Worm (Caenorhabditis elegans) whole organism, young adult: ENCODE data around the gene Y94H6A.3.
A peak's percentile ranks its signal among the peaks of the same experiment; 100 is the strongest.

Source experiments
- B0019.2 ChIP-seq: fragments of 200-800 bp; sonication (Bioruptor generic); conservative IDR thresholded peaks from 2 replicates; pipeline ENCODE4 v1.3.6; 2022; ENCODE audit warnings: missing genetic modification reagents, missing genetic modification characterization, missing compliant biosample characterization
- B0261.1 ChIP-seq: sonication (generic microtip); optimal IDR thresholded peaks from 2 replicates; lab custom pipeline; 2016; ENCODE audit warnings: mild to moderate bottlenecking, missing genetic modification characterization, moderate library complexity, missing compliant biosample characterization
- B0336.3 ChIP-seq: fragments of 200-800 bp; sonication (Bioruptor generic); IDR thresholded peaks from 2 replicates; pipeline ENCODE4 v1.3.6; 2022; ENCODE audit warnings: missing genetic modification characterization, missing compliant biosample characterization
- F10E7.11 ChIP-seq: sonication (generic microtip); optimal IDR thresholded peaks from 2 replicates; lab custom pipeline; 2017; ENCODE audit warnings: mild to moderate bottlenecking, missing genetic modification characterization, moderate library complexity, missing compliant biosample characterization
- F23B12.7 ChIP-seq: sonication (generic microtip); optimal IDR thresholded peaks from 2 replicates; lab custom pipeline; 2017; ENCODE audit warnings: missing genetic modification characterization, mild to moderate bottlenecking, missing compliant biosample characterization, antibody characterized with exemption, moderate library complexity; ENCODE audit not compliant: insufficient read depth
- F33H1.4 ChIP-seq: fragments of 200-800 bp; sonication (Bioruptor generic); IDR thresholded peaks from 2 replicates; pipeline ENCODE4 v1.3.6; 2022; ENCODE audit warnings: missing genetic modification reagents, missing genetic modification characterization, missing compliant biosample characterization
- F37B4.10 ChIP-seq: fragments of 200-800 bp; sonication (Bioruptor generic); IDR thresholded peaks from 2 replicates; pipeline ENCODE4 v1.3.6; 2022; ENCODE audit warnings: missing genetic modification characterization, missing compliant biosample characterization
- K11D2.4 ChIP-seq: fragments of 200-800 bp; sonication (Bioruptor generic); IDR thresholded peaks from 2 replicates; pipeline ENCODE4 v1.3.6; 2022; ENCODE audit warnings: missing genetic modification reagents, missing genetic modification characterization, missing compliant biosample characterization
- T07F8.4 ChIP-seq: sonication (generic microtip); optimal IDR thresholded peaks from 2 replicates; lab custom pipeline; 2016; ENCODE audit warnings: mild to moderate bottlenecking, missing genetic modification characterization, moderate library complexity, missing compliant biosample characterization
- T26A5.8 ChIP-seq: sonication (generic microtip); optimal IDR thresholded peaks from 2 replicates; lab custom pipeline; 2016; ENCODE audit warnings: missing genetic modification characterization, missing compliant biosample characterization
- Y56A3A.18 ChIP-seq: fragments of 200-800 bp; sonication (Bioruptor generic); IDR thresholded peaks from 2 replicates; pipeline ENCODE4 v1.3.6; 2022; ENCODE audit warnings: missing genetic modification reagents, missing genetic modification characterization, missing compliant biosample characterization
- Y79H2A.3 ChIP-seq: fragments of 200-800 bp; sonication (Bioruptor generic); conservative IDR thresholded peaks from 2 replicates; pipeline ENCODE4 v1.3.6; 2022; ENCODE audit warnings: missing genetic modification reagents, missing genetic modification characterization, missing compliant biosample characterization
- ama-1 ChIP-seq, 3 experiments: fragments of 150-350 bp in 1 of 3; sonication (generic microtip) in 2 of 3; optimal IDR thresholded peaks; 2 replicates each; lab custom pipeline; 2014 to 2018; ENCODE audit warnings: missing biosample characterization in 2 of 3, missing genetic modification characterization in 2 of 3, missing genetic modification reagents in 2 of 3
- attf-3 ChIP-seq: fragments of 200-800 bp; sonication (Bioruptor generic); conservative IDR thresholded peaks from 2 replicates; pipeline ENCODE4 v1.3.6; 2022; ENCODE audit warnings: missing genetic modification reagents, missing genetic modification characterization, missing compliant biosample characterization
- attf-6 ChIP-seq: fragments of 200-800 bp; sonication (Bioruptor generic); IDR thresholded peaks from 2 replicates; pipeline ENCODE4 v1.3.6; 2022; ENCODE audit warnings: missing genetic modification reagents, missing genetic modification characterization, missing compliant biosample characterization
- bed-1 ChIP-seq: fragments of 200-800 bp; sonication (Bioruptor generic); IDR thresholded peaks from 2 replicates; pipeline ENCODE4 v1.3.6; 2022; ENCODE audit warnings: missing genetic modification reagents, missing genetic modification characterization, missing compliant biosample characterization
- ceh-40 ChIP-seq: fragments of 200-800 bp; sonication (Bioruptor generic); IDR thresholded peaks from 2 replicates; pipeline ENCODE4 v1.3.6; 2022; ENCODE audit warnings: missing genetic modification characterization, missing compliant biosample characterization
- ceh-79 ChIP-seq: sonication (generic microtip); optimal IDR thresholded peaks from 2 replicates; lab custom pipeline; 2017; ENCODE audit warnings: mild to moderate bottlenecking, missing genetic modification characterization, missing compliant biosample characterization
- chd-7 ChIP-seq: sonication (generic microtip); optimal IDR thresholded peaks from 2 replicates; lab custom pipeline; 2016; ENCODE audit warnings: mild to moderate bottlenecking, missing genetic modification characterization, moderate library complexity, missing compliant biosample characterization
- die-1 ChIP-seq: sonication (generic microtip); optimal IDR thresholded peaks from 2 replicates; lab custom pipeline; 2016; ENCODE audit warnings: missing genotype, mild to moderate bottlenecking, missing genetic modification characterization, missing compliant biosample characterization
- dpl-1 ChIP-seq: fragments of 150-350 bp; optimal IDR thresholded peaks from 2 replicates; lab custom pipeline; 2014; ENCODE audit warnings: missing biosample characterization, missing genetic modification reagents, missing genetic modification characterization
- ekl-4 ChIP-seq: fragments of 200-800 bp; sonication (Bioruptor generic); IDR thresholded peaks from 2 replicates; pipeline ENCODE4 v1.3.6; 2022; ENCODE audit warnings: missing genetic modification reagents, missing genetic modification characterization, missing compliant biosample characterization
- fkh-3 ChIP-seq: sonication (generic microtip); optimal IDR thresholded peaks from 2 replicates; lab custom pipeline; 2016; ENCODE audit warnings: mild to moderate bottlenecking, missing genetic modification characterization, missing compliant biosample characterization
- gei-17 ChIP-seq: fragments of 200-800 bp; sonication (Bioruptor generic); optimal IDR thresholded peaks from 2 replicates; lab custom pipeline; 2018; ENCODE audit warnings: mild to moderate bottlenecking, missing genetic modification characterization, missing compliant biosample characterization
- hmg-1.2 ChIP-seq: fragments of 200-800 bp; sonication (Bioruptor generic); IDR thresholded peaks from 2 replicates; pipeline ENCODE4 v1.3.6; 2022; ENCODE audit warnings: missing genetic modification reagents, missing genetic modification characterization, missing compliant biosample characterization
- hmg-20 ChIP-seq: fragments of 200-800 bp; sonication (Bioruptor generic); IDR thresholded peaks from 2 replicates; pipeline ENCODE4 v1.3.6; 2022; ENCODE audit warnings: missing genetic modification reagents, missing genetic modification characterization, missing compliant biosample characterization
- hsf-1 ChIP-seq: fragments of 200-800 bp; sonication (Bioruptor generic); IDR thresholded peaks from 2 replicates; pipeline ENCODE4 v1.3.6; 2022; ENCODE audit warnings: missing genetic modification reagents, missing genetic modification characterization, missing compliant biosample characterization
- let-607 ChIP-seq, 2 experiments: fragments of 200-800 bp in 1 of 2; sonication (Bioruptor generic) in 1 of 2; sonication (generic microtip) in 1 of 2; optimal IDR thresholded peaks; 2 replicates each; lab custom pipeline; 2016 to 2018; ENCODE audit warnings: mild to moderate bottlenecking in 2 of 2, missing compliant biosample characterization in 2 of 2, missing genetic modification characterization in 2 of 2, moderate library complexity in 2 of 2, missing genotype in 1 of 2
- lin-35 ChIP-seq, 3 experiments: fragments of 150-350 bp in 2 of 3; sonication (generic microtip) in 1 of 3; optimal IDR thresholded peaks; 2 replicates each; lab custom pipeline; 2014 to 2018; ENCODE audit warnings: missing biosample characterization in 3 of 3, missing genetic modification characterization in 3 of 3, missing genetic modification reagents in 3 of 3
- lin-40 ChIP-seq: sonication (generic microtip); optimal IDR thresholded peaks from 2 replicates; lab custom pipeline; 2016; ENCODE audit warnings: missing genetic modification characterization, mild to moderate bottlenecking, missing compliant biosample characterization, missing genotype, missing genetic modification reagents
- lin-54 ChIP-seq: fragments of 200-800 bp; sonication (Bioruptor generic); optimal IDR thresholded peaks from 2 replicates; lab custom pipeline; 2018; ENCODE audit warnings: mild to moderate bottlenecking, missing genetic modification characterization, missing compliant biosample characterization
- lsy-27 ChIP-seq: sonication (generic microtip); optimal IDR thresholded peaks from 2 replicates; lab custom pipeline; 2017; ENCODE audit warnings: missing genetic modification characterization, mild to moderate bottlenecking, missing compliant biosample characterization, antibody characterized with exemption, missing genotype, borderline replicate concordance; ENCODE audit not compliant: insufficient read depth
- madf-10 ChIP-seq: sonication (generic microtip); optimal IDR thresholded peaks from 2 replicates; lab custom pipeline; 2016; ENCODE audit warnings: mild to moderate bottlenecking, missing genetic modification characterization, missing compliant biosample characterization
- madf-3 ChIP-seq: fragments of 200-800 bp; sonication (Bioruptor generic); IDR thresholded peaks from 2 replicates; pipeline ENCODE4 v1.3.6; 2022; ENCODE audit warnings: missing genetic modification reagents, missing genetic modification characterization, missing compliant biosample characterization
- madf-6 ChIP-seq: fragments of 200-800 bp; sonication (Bioruptor generic); IDR thresholded peaks from 2 replicates; pipeline ENCODE4 v1.3.6; 2022; ENCODE audit warnings: missing genetic modification reagents, missing genetic modification characterization, missing compliant biosample characterization
- mxl-1 ChIP-seq: sonication (generic microtip); optimal IDR thresholded peaks from 2 replicates; lab custom pipeline; 2016; ENCODE audit warnings: missing genetic modification characterization, missing compliant biosample characterization
- nfyb-1 ChIP-seq: fragments of 200-800 bp; sonication (Bioruptor generic); IDR thresholded peaks from 2 replicates; pipeline ENCODE4 v1.3.6; 2022; ENCODE audit warnings: missing genetic modification reagents, missing genetic modification characterization, missing compliant biosample characterization
- nhr-120 ChIP-seq: fragments of 200-800 bp; sonication (Bioruptor generic); IDR thresholded peaks from 2 replicates; pipeline ENCODE4 v1.3.6; 2022; ENCODE audit warnings: missing genetic modification characterization, missing compliant biosample characterization
- nhr-179 ChIP-seq: sonication (generic microtip); optimal IDR thresholded peaks from 2 replicates; lab custom pipeline; 2016; ENCODE audit warnings: mild to moderate bottlenecking, missing genetic modification characterization, missing compliant biosample characterization
- nhr-90 ChIP-seq: sonication (generic microtip); optimal IDR thresholded peaks from 2 replicates; lab custom pipeline; 2016; ENCODE audit warnings: missing genotype, mild to moderate bottlenecking, missing genetic modification characterization, missing compliant biosample characterization
- repo-1 ChIP-seq: sonication (generic microtip); optimal IDR thresholded peaks from 2 replicates; lab custom pipeline; 2017; ENCODE audit warnings: mild to moderate bottlenecking, missing genetic modification characterization, missing compliant biosample characterization
- rpc-1 ChIP-seq, 2 experiments: fragments of 150-350 bp in 1 of 2; sonication (generic microtip) in 1 of 2; optimal IDR thresholded peaks; 2 replicates each; lab custom pipeline; 2014 to 2018; ENCODE audit warnings: missing biosample characterization in 1 of 2, missing genetic modification characterization in 1 of 2, missing genetic modification reagents in 1 of 2, missing genotype in 1 of 2
- snpc-1.3 ChIP-seq: sonication (generic microtip); optimal IDR thresholded peaks from 2 replicates; lab custom pipeline; 2017; ENCODE audit warnings: missing genetic modification characterization, mild to moderate bottlenecking, missing compliant biosample characterization, antibody characterized with exemption, moderate library complexity, missing genotype, missing genetic modification reagents; ENCODE audit not compliant: insufficient read depth
- tlf-1 ChIP-seq: fragments of 200-800 bp; sonication (Bioruptor generic); optimal IDR thresholded peaks from 2 replicates; lab custom pipeline; 2018; ENCODE audit warnings: mild to moderate bottlenecking, missing genetic modification characterization, missing compliant biosample characterization
- ztf-18 ChIP-seq: sonication (generic microtip); optimal IDR thresholded peaks from 2 replicates; lab custom pipeline; 2016; ENCODE audit warnings: missing genotype, mild to moderate bottlenecking, missing genetic modification characterization, missing compliant biosample characterization
- ztf-6 ChIP-seq: fragments of 200-800 bp; sonication (Bioruptor generic); IDR thresholded peaks from 2 replicates; pipeline ENCODE4 v1.3.6; 2022; ENCODE audit warnings: missing genetic modification reagents, missing genetic modification characterization, missing compliant biosample characterization

Gene Y94H6A.3

ce11 chrIV:2639666-2640273 is 36.5 kb upstream of the Y94H6A.3 start (continued):
- peak; percentile 81 for TF ChIP-seq rpc-1 (optimal IDR thresholded peaks at IDR 0.05; lab: Kevin White, UChicago)
- TF ChIP-seq rpc-1 (tag; optimal IDR thresholded peaks at IDR 0.05; lab: Kevin White, UChicago), result peak; percentile 77
- TF ChIP-seq ztf-6, result no peak
- TF ChIP-seq repo-1, result peak; percentile 42
- no peak for TF ChIP-seq K11D2.4 (GFP tag; lab: Robert Waterston, UW)
- TF ChIP-seq F23B12.7 (tag; lab: Kevin White, UChicago), result peak; percentile 35
- no peak for TF ChIP-seq F37B4.10
- peak; percentile 47 for TF ChIP-seq chd-7
- peak; percentile 13 for TF ChIP-seq gei-17 (GFP tag; lab: Kevin White, UChicago)
- TF ChIP-seq ama-1 (optimal IDR thresholded peaks at IDR 0.05; lab: Kevin White, UChicago), result no peak
- peak in 1 of 2 experiments; percentile 70 for TF ChIP-seq ama-1 (GFP tag; optimal IDR thresholded peaks at IDR 0.05; lab: Kevin White, UChicago)
- no peak for TF ChIP-seq dpl-1 (GFP tag; lab: Kevin White, UChicago)
- TF ChIP-seq Y79H2A.3, result no peak
- TF ChIP-seq attf-6, result 0 out of 2 replicates have a peak, but pooled peaks have one; percentile 33
- TF ChIP-seq let-607 (tag; optimal IDR thresholded peaks at IDR 0.05; lab: Kevin White, UChicago), result peak in 1 of 2 experiments; percentile 55
- TF ChIP-seq ceh-40, result 0 out of 2 replicates have a peak, but pooled peaks have one; percentile 67
- TF ChIP-seq ekl-4 (GFP tag; lab: Robert Waterston, UW), result peak; percentile 65
- TF ChIP-seq ceh-79 (tag; lab: Kevin White, UChicago), result peak; percentile 7
- peak; percentile 19 for TF ChIP-seq snpc-1.3 (tag; lab: Kevin White, UChicago)
- TF ChIP-seq bed-1 (GFP tag; lab: Robert Waterston, UW), result no peak
- 0 out of 2 replicates have a peak, but pooled peaks have one; percentile 43 for TF ChIP-seq nhr-120
- TF ChIP-seq B0261.1, result peak; percentile 88
- TF ChIP-seq lsy-27 (tag; lab: Kevin White, UChicago), result peak; percentile 24
- peak; percentile 57 for TF ChIP-seq die-1 (tag; lab: Kevin White, UChicago)
- TF ChIP-seq nhr-179 (tag; lab: Kevin White, UChicago), result no peak
- peak; percentile 17 for TF ChIP-seq T07F8.4 (tag; lab: Kevin White, UChicago)
- peak in 1 of 3 experiments; percentile 59 for TF ChIP-seq lin-35 (GFP tag; optimal IDR thresholded peaks at IDR 0.05; lab: Kevin White, UChicago)
- peak; percentile 65 for TF ChIP-seq B0336.3
- TF ChIP-seq attf-3 (GFP tag; lab: Robert Waterston, UW), result peak; percentile 56; the same call in 1 of the 2 replicates
- peak; percentile 58 for TF ChIP-seq lin-40
- peak; percentile 21 for TF ChIP-seq fkh-3 (tag; lab: Kevin White, UChicago)
- TF ChIP-seq madf-3 (GFP tag; lab: Robert Waterston, UW), result 0 out of 2 replicates have a peak, but pooled peaks have one; percentile 17
- no peak for TF ChIP-seq Y56A3A.18 (GFP tag; lab: Robert Waterston, UW)
- peak; percentile 60 for TF ChIP-seq hmg-1.2
- no peak for TF ChIP-seq mxl-1 (tag; lab: Kevin White, UChicago)
- no peak for TF ChIP-seq F10E7.11 (tag; lab: Kevin White, UChicago)
- peak; percentile 61 for TF ChIP-seq madf-6
- TF ChIP-seq lin-54 (GFP tag; lab: Kevin White, UChicago), result peak; percentile 61
- peak; percentile 91 for TF ChIP-seq nfyb-1 (GFP tag; lab: Robert Waterston, UW)
- peak; percentile 62 for TF ChIP-seq T26A5.8 (tag; lab: Kevin White, UChicago)
- peak; percentile 17 for TF ChIP-seq nhr-90 (tag; lab: Kevin White, UChicago)
- 0 out of 2 replicates have a peak, but pooled peaks have one; percentile 32 for TF ChIP-seq hsf-1 (GFP tag; lab: Robert Waterston, UW)
- TF ChIP-seq madf-10 (tag; lab: Kevin White, UChicago), result peak; percentile 19
- peak; percentile 23 for TF ChIP-seq tlf-1 (GFP tag; lab: Kevin White, UChicago)
- TF ChIP-seq ztf-18, result peak; percentile 87
- 0 out of 2 replicates have a peak, but pooled peaks have one; percentile 27 for TF ChIP-seq hmg-20 (GFP tag; lab: Robert Waterston, UW)
- no peak for TF ChIP-seq F33H1.4 (GFP tag; lab: Robert Waterston, UW)
- TF ChIP-seq B0019.2, result no peak
